Worm (Caenorhabditis elegans): ENCODE data around the gene ZK512.1.

ce11 chrIII:9115745-9116144 lies 996 bp downstream of the ZK512.1 start:
- TF ChIP-seq him-1 (tag; optimal IDR thresholded peaks at IDR 0.05) (no peak), dao-5 (tag; optimal IDR thresholded peaks at IDR 0.05) (no peak)
